Fruit fly (Drosophila melanogaster) whole organism, adult: ENCODE data around the gene CG16743.

Experiments
- CG7045 ChIP-seq: fragments of 200-800 bp; sonication (Bioruptor generic); optimal IDR thresholded peaks from 2 replicates; lab custom pipeline; 2017; ENCODE audit warnings: missing biosample characterization, mild to moderate bottlenecking, missing genetic modification characterization
- CG7101 ChIP-seq: fragments of 200-800 bp; sonication (Bioruptor generic); optimal IDR thresholded peaks from 2 replicates; lab custom pipeline; 2018; ENCODE audit warnings: missing biosample characterization, mild to moderate bottlenecking, missing genetic modification characterization, moderate library complexity
- Crg-1 ChIP-seq: fragments of 200-800 bp; sonication (Bioruptor generic); optimal IDR thresholded peaks from 2 replicates; lab custom pipeline; 2016; ENCODE audit warnings: missing biosample characterization, missing genetic modification characterization
- Hr96 ChIP-seq: fragments of 200-800 bp; sonication (Bioruptor generic); optimal IDR thresholded peaks from 2 replicates; lab custom pipeline; 2016; ENCODE audit warnings: missing biosample characterization, missing genetic modification characterization

The CG16743 gene

dm6 chr2L:11021606-11022005 is 49.5 kb downstream of the CG16743 start:
- TF ChIP-seq Crg-1 (GFP tag; lab: Kevin White, UChicago): no peak

- TF ChIP-seq CG7045 (no peak), CG7101 (tag; lab: Kevin White, UChicago) (no peak), Hr96 (no peak)
Observed at dm6 chr2L:11022804-11023203, 50.7 kb downstream of the CG16743 start.
